Worm (Caenorhabditis elegans) whole organism, midembryonic: ENCODE measurements around the gene nhr-255.

ENCODE experiments used
- T22C8.4 ChIP-seq: fragments of 200-800 bp; sonication (Bioruptor generic); IDR thresholded peaks from 2 replicates; pipeline ENCODE4 v1.3.6; 2022; ENCODE audit warnings: missing genetic modification characterization, missing compliant biosample characterization
- cog-1 ChIP-seq: sonication (generic microtip); optimal IDR thresholded peaks from 2 replicates; lab custom pipeline; 2016; ENCODE audit warnings: missing genetic modification characterization, missing compliant biosample characterization
- flt-1 ChIP-seq: fragments of 200-800 bp; sonication (Bioruptor generic); IDR thresholded peaks from 2 replicates; pipeline ENCODE4 v1.3.6; 2022; ENCODE audit warnings: missing genetic modification characterization, missing compliant biosample characterization
- klf-2 ChIP-seq: fragments of 200-800 bp; sonication (Bioruptor generic); conservative IDR thresholded peaks from 2 replicates; pipeline ENCODE4 v1.3.6; 2022; ENCODE audit warnings: missing genetic modification reagents, missing genetic modification characterization, missing compliant biosample characterization
- med-1 ChIP-seq: sonication (generic microtip); optimal IDR thresholded peaks from 2 replicates; lab custom pipeline; 2017; ENCODE audit warnings: missing genetic modification characterization, mild to moderate bottlenecking, missing compliant biosample characterization, antibody characterized with exemption, missing genetic modification reagents; ENCODE audit not compliant: insufficient read depth
- ref-1 ChIP-seq: fragments of 200-800 bp; sonication (Bioruptor generic); conservative IDR thresholded peaks from 2 replicates; pipeline ENCODE4 v1.3.6; 2022; ENCODE audit warnings: missing genetic modification reagents, missing genetic modification characterization, missing compliant biosample characterization
- tab-1 ChIP-seq: fragments of 200-800 bp; sonication (Bioruptor generic); IDR thresholded peaks from 2 replicates; pipeline ENCODE4 v1.3.6; 2022; ENCODE audit warnings: missing genetic modification characterization, missing compliant biosample characterization
- ztf-23 ChIP-seq: fragments of 200-800 bp; sonication (Bioruptor generic); IDR thresholded peaks from 2 replicates; pipeline ENCODE4 v1.3.6; 2022; ENCODE audit warnings: missing genetic modification reagents, missing genetic modification characterization, missing compliant biosample characterization
- ztf-29 ChIP-seq: fragments of 200-800 bp; sonication (Bioruptor generic); IDR thresholded peaks from 2 replicates; pipeline ENCODE4 v1.3.6; 2022; ENCODE audit warnings: missing genetic modification reagents, missing genetic modification characterization, missing compliant biosample characterization

nhr-255 gene

DNA sequence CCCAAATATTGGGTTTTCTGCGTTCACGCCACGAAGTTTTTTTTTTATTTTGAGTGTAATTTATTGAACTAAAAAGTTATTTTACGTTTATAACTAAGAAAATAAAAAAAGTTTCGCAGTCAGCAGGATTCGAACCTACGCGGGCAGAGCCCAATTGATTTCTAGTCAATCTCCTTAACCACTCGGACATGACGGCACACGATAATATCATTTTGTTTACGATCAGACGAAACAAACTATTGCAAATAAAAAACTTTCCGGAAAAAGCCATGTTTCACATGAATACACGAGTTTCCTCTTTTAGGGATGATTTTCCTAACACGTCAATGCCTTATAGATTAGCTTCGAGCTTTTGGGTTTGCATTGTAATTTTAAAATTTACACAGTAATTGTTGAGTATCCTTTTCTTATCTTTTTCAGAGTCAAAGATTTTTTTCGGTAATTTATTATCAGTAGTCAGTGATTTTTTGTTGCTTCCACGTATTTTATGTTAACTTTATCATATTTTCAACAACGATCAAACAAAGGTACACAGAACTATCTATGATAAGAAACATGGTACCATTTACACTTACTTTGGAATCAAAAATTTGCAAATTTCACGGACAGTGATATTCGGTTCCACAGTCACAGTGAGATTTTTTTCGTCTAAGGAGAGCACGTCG lies 27.6 kb downstream of the nhr-255 start:
- no peak for TF ChIP-seq cog-1
- TF ChIP-seq ref-1 (GFP tag; lab: Robert Waterston, UW): no peak
- no peak for TF ChIP-seq flt-1 (GFP tag; lab: Robert Waterston, UW)
- TF ChIP-seq ztf-23: no peak
- TF ChIP-seq med-1 (GFP tag; lab: Kevin White, UChicago): no peak
- TF ChIP-seq klf-2 (GFP tag; lab: Robert Waterston, UW): no peak
- TF ChIP-seq T22C8.4 (GFP tag; lab: Robert Waterston, UW): no peak
- no peak for TF ChIP-seq ztf-29 (GFP tag; lab: Robert Waterston, UW)
- TF ChIP-seq tab-1 (GFP tag; lab: Robert Waterston, UW): no peak

DNA sequence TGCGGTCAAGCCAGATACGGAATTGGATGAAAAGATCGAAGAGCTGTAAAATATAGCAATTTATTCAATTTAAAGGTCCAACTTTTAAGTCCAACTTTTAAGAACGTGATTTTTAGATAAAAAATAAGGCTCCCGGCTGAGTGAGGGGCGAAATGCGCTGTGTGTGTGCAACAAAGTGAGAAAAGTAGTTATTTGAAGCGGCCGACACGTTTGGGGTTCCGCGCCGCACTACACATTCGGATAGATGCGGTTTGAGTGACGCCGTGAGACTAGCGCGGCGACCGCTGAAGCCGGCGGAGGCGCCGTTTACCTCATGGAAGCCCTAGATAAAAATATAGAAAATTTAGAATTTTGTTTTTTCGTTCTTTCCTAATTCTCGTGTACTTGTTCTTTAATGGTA lies 28.4 kb downstream of the nhr-255 start:
- TF ChIP-seq med-1 (GFP tag; lab: Kevin White, UChicago) (no peak), klf-2 (GFP tag; lab: Robert Waterston, UW) (no peak), T22C8.4 (GFP tag; lab: Robert Waterston, UW) (no peak), flt-1 (GFP tag; lab: Robert Waterston, UW) (no peak), cog-1 (no peak), ztf-23 (no peak), ref-1 (GFP tag; lab: Robert Waterston, UW) (no peak), tab-1 (GFP tag; lab: Robert Waterston, UW) (no peak), ztf-29 (GFP tag; lab: Robert Waterston, UW) (no peak)

DNA sequence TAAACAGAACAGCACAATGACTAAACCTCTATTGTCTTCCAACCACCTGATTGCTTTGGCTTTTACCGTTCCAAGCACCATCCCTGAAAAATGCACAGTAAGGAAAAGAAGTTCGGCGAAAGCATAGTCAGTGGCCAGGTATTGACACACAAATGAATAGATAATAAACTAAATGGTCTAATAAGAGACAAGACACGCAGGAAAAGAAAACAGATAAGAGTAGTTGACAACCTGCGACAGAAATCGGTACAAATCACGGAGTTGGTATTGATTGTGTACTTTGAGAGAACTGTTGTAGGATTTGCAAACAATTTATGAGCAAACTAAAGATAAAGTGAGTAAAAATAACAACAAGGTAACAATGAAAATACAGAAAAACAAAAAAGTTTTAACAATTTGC lies 29.0 kb downstream of the nhr-255 start, which contains the start of gene Y7A5A.1:
Gene Y7A5A.1, minus strand, starts transcription at position 83 of the 400 bp plus-strand sequence.
- no peak for TF ChIP-seq klf-2 (GFP tag; lab: Robert Waterston, UW)
- no peak for TF ChIP-seq T22C8.4 (GFP tag; lab: Robert Waterston, UW)
- no peak for TF ChIP-seq tab-1 (GFP tag; lab: Robert Waterston, UW)
- TF ChIP-seq ref-1 (GFP tag; lab: Robert Waterston, UW): no peak
- TF ChIP-seq ztf-23: no peak

DNA sequence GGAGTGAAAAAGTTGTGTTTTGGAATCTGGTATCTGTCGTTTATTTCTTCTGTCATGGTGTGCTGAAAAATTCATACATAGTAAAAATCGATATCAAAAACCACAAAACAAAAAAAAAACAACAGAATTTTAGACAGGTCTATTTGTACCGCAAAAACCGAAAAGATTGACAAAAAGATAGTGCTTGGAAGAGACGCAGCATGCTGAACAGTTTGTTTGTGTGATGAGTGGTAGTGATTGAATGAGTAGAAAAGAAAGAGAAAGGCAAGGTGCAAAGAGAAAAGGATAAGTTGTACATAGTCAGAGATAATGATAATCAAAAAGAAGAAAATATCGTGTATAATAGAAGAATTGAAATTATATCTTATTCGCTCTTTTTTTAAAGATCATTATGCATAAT lies 30.3 kb downstream of the nhr-255 start, which contains the start of gene Y7A5A.2:
Gene Y7A5A.2, minus strand, starts transcription at position 62 of the 400 bp plus-strand sequence.
- no peak for TF ChIP-seq med-1 (GFP tag; lab: Kevin White, UChicago)
- TF ChIP-seq ztf-29 (GFP tag; lab: Robert Waterston, UW): no peak
- TF ChIP-seq klf-2 (GFP tag; lab: Robert Waterston, UW): no peak
- TF ChIP-seq ztf-23: no peak
- no peak for TF ChIP-seq T22C8.4 (GFP tag; lab: Robert Waterston, UW)
- no peak for TF ChIP-seq tab-1 (GFP tag; lab: Robert Waterston, UW)

DNA sequence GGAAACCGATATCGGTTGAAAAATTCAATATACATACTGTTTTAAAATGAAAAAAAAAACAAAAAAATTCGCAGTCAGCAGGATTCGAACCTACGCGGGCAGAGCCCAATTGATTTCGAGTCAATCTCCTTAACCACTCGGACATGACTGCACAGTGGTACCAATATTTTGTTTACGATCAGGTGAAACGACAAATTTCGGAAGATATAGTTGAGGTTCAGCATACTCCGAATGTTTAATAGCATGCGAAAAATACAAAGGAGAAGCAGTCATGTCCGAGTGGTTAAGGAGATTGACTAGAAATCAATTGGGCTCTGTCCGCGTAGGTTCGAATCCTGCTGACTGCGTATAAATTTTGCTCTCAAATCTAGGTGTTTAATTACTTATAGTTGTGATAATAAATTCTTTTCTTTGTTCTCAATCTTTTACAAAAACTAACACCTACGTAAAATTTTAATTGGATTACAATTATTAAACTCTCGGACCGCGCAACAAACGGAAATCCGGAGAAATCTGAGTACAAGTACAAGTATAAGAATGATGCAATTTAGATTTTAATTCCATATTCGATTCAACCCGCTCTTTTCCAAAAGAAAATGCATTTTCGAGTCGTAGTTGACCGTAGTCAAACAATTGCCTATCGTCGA lies 31.0 kb downstream of the nhr-255 start, which contains the start of gene Y7A5A.13:
Gene Y7A5A.13, plus strand, starts transcription at position 597 of the 647 bp plus-strand sequence.
- no peak for TF ChIP-seq ref-1 (GFP tag; lab: Robert Waterston, UW)
- no peak for TF ChIP-seq tab-1 (GFP tag; lab: Robert Waterston, UW)
- no peak for TF ChIP-seq flt-1 (GFP tag; lab: Robert Waterston, UW)
- no peak for TF ChIP-seq med-1 (GFP tag; lab: Kevin White, UChicago)
- no peak for TF ChIP-seq T22C8.4 (GFP tag; lab: Robert Waterston, UW)
- TF ChIP-seq klf-2 (GFP tag; lab: Robert Waterston, UW): no peak
- no peak for TF ChIP-seq ztf-23
- no peak for TF ChIP-seq ztf-29 (GFP tag; lab: Robert Waterston, UW)
- TF ChIP-seq cog-1: no peak

DNA sequence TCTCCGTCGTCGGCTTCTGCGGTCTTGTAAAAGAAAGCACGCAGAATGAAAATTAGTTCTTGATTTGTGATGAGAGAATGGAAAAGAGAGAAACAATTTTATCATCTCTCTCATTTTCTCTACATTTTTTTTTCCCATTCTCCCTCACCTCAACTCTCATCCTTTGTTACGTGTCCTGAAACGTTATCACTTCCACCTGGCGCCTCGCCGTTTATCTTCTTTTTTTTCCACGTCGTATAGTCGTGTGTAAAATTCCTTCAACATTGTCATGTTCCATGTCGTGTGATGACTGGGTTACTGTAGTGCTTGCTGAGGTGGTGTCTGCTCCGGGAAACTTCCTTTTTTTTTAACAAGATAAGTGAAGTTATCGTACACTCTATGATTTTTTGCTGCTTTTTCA lies 37.1 kb downstream of the nhr-255 start:
- TF ChIP-seq klf-2 (GFP tag; lab: Robert Waterston, UW): no peak
- no peak for TF ChIP-seq tab-1 (GFP tag; lab: Robert Waterston, UW)
- no peak for TF ChIP-seq ztf-23
- no peak for TF ChIP-seq ref-1 (GFP tag; lab: Robert Waterston, UW)
- no peak for TF ChIP-seq med-1 (GFP tag; lab: Kevin White, UChicago)
- TF ChIP-seq T22C8.4 (GFP tag; lab: Robert Waterston, UW): no peak
- TF ChIP-seq ztf-29 (GFP tag; lab: Robert Waterston, UW): no peak
- no peak for TF ChIP-seq flt-1 (GFP tag; lab: Robert Waterston, UW)
- TF ChIP-seq cog-1: no peak

DNA sequence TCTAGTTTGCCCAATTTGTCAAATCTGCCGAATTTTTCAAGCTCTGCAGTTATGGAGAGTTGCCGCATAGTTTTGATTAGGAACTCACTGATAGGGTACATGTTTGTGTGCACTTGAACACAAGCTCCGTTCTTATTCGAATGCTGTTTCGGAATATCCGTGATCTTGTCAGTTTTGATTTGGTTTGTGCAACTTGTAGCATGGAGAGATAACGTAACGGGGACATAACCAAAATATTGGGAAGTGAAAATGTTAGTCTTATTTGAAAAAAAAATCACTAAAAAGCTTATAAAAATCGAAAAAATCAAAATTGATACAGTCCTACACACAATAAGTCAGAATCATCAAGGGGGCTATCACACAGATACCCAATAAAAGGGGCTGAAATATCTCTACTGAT lies 39.6 kb downstream of the nhr-255 start, which contains the start of gene Y7A5A.24:
Gene Y7A5A.24, minus strand, starts transcription at position 101 of the 400 bp plus-strand sequence.
- no peak for TF ChIP-seq tab-1 (GFP tag; lab: Robert Waterston, UW)
- TF ChIP-seq T22C8.4 (GFP tag; lab: Robert Waterston, UW): no peak
- no peak for TF ChIP-seq ref-1 (GFP tag; lab: Robert Waterston, UW)
- TF ChIP-seq flt-1 (GFP tag; lab: Robert Waterston, UW): no peak
- no peak for TF ChIP-seq med-1 (GFP tag; lab: Kevin White, UChicago)
- no peak for TF ChIP-seq ztf-23
- no peak for TF ChIP-seq cog-1

DNA sequence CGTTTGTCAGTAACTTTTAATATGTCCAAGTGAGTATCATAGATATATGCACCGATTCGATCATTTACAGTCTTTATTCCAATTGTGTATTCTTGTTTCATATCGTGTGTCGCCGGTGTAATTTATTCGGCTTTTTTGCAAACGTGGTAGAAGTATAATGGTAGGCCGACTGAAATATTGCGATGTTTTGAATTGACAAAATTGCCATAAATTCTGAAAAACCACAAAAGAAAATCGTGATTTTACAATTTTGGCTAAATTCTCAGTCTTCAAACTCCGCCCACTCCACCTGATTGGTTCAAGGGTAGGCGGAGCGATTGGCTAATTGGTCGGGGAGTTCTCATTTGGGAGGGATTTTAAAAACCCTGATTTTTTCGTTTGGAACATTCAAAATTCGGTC lies 42.2 kb downstream of the nhr-255 start, which contains the start of gene Y7A5A.3:
Gene Y7A5A.3, minus strand, starts transcription at position 101 of the 400 bp plus-strand sequence.
- TF ChIP-seq ztf-29 (GFP tag; lab: Robert Waterston, UW) (no peak), ref-1 (GFP tag; lab: Robert Waterston, UW) (no peak), tab-1 (GFP tag; lab: Robert Waterston, UW) (no peak), ztf-23 (no peak), cog-1 (no peak), klf-2 (GFP tag; lab: Robert Waterston, UW) (no peak), flt-1 (GFP tag; lab: Robert Waterston, UW) (no peak)

DNA sequence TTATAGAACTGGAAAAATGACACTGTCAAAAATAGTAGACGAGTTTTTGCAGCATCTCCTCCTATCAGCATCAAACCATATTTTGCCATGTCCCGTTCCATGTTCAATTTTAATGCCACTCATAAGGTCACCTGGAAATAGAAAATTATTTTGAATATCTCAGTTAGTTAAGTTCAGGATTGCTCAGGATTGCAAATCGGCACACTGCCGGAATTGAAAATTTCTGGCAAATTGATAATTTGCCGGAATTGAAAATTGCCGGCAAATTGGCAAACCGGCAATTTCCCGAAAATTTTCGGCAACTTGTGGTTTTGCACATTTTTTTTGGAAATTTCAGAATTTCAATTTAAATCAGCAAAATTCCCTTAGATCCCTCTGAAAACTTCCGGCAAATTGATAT lies 44.3 kb downstream of the nhr-255 start, which contains the start of gene Y7A5A.5:
Gene Y7A5A.5, minus strand, starts transcription at position 101 of the 400 bp plus-strand sequence.
- TF ChIP-seq tab-1 (GFP tag; lab: Robert Waterston, UW) (no peak), T22C8.4 (GFP tag; lab: Robert Waterston, UW) (no peak), flt-1 (GFP tag; lab: Robert Waterston, UW) (no peak), med-1 (GFP tag; lab: Kevin White, UChicago) (no peak), cog-1 (no peak), ref-1 (GFP tag; lab: Robert Waterston, UW) (no peak), klf-2 (GFP tag; lab: Robert Waterston, UW) (no peak), ztf-29 (GFP tag; lab: Robert Waterston, UW) (no peak), ztf-23 (no peak)
